Worm (Caenorhabditis elegans) whole organism, midembryonic: ENCODE results near the gene Y51H7C.1.
A peak's percentile ranks its signal among the peaks of the same experiment; 100 is the strongest.
"Not testable (repeated sequence)": the region's sequence is repeated elsewhere in the genome, so short reads cannot be mapped to it uniquely, and the experiment has no call there.

Experiments used
- T22C8.4 ChIP-seq: fragments of 200-800 bp; sonication (Bioruptor generic); IDR thresholded peaks from 2 replicates; pipeline ENCODE4 v1.3.6; 2022; ENCODE audit warnings: missing genetic modification characterization, missing compliant biosample characterization
- cog-1 ChIP-seq: sonication (generic microtip); optimal IDR thresholded peaks from 2 replicates; lab custom pipeline; 2016; ENCODE audit warnings: missing genetic modification characterization, missing compliant biosample characterization
- flt-1 ChIP-seq: fragments of 200-800 bp; sonication (Bioruptor generic); IDR thresholded peaks from 2 replicates; pipeline ENCODE4 v1.3.6; 2022; ENCODE audit warnings: missing genetic modification characterization, missing compliant biosample characterization
- klf-2 ChIP-seq: fragments of 200-800 bp; sonication (Bioruptor generic); conservative IDR thresholded peaks from 2 replicates; pipeline ENCODE4 v1.3.6; 2022; ENCODE audit warnings: missing genetic modification reagents, missing genetic modification characterization, missing compliant biosample characterization
- med-1 ChIP-seq: sonication (generic microtip); optimal IDR thresholded peaks from 2 replicates; lab custom pipeline; 2017; ENCODE audit warnings: missing genetic modification characterization, mild to moderate bottlenecking, missing compliant biosample characterization, antibody characterized with exemption, missing genetic modification reagents; ENCODE audit not compliant: insufficient read depth
- ref-1 ChIP-seq: fragments of 200-800 bp; sonication (Bioruptor generic); conservative IDR thresholded peaks from 2 replicates; pipeline ENCODE4 v1.3.6; 2022; ENCODE audit warnings: missing genetic modification reagents, missing genetic modification characterization, missing compliant biosample characterization
- tab-1 ChIP-seq: fragments of 200-800 bp; sonication (Bioruptor generic); IDR thresholded peaks from 2 replicates; pipeline ENCODE4 v1.3.6; 2022; ENCODE audit warnings: missing genetic modification characterization, missing compliant biosample characterization
- ztf-23 ChIP-seq: fragments of 200-800 bp; sonication (Bioruptor generic); IDR thresholded peaks from 2 replicates; pipeline ENCODE4 v1.3.6; 2022; ENCODE audit warnings: missing genetic modification reagents, missing genetic modification characterization, missing compliant biosample characterization
- ztf-29 ChIP-seq: fragments of 200-800 bp; sonication (Bioruptor generic); IDR thresholded peaks from 2 replicates; pipeline ENCODE4 v1.3.6; 2022; ENCODE audit warnings: missing genetic modification reagents, missing genetic modification characterization, missing compliant biosample characterization

Gene Y51H7C.1

ce11 chrII:1446696-1447293 lies 20.7 kb upstream of the Y51H7C.1 start, which contains the start of gene Y51H7C.12:
Gene Y51H7C.12 (minus strand): TSS chrII:1446746.
- TF ChIP-seq klf-2 (GFP tag; lab: Robert Waterston, UW); tab-1 (GFP tag; lab: Robert Waterston, UW); flt-1: not testable (repeated sequence)

- TF ChIP-seq tab-1 (GFP tag; lab: Robert Waterston, UW), result 0 out of 2 replicates have a peak, but pooled peaks have one; percentile 16
- TF ChIP-seq klf-2 (GFP tag; lab: Robert Waterston, UW), result peak; percentile 55; the same call in 1 of the 2 replicates
- peak; percentile 68 for TF ChIP-seq ref-1 (GFP tag; lab: Robert Waterston, UW)
- TF ChIP-seq ztf-29, result 0 out of 2 replicates have a peak, but pooled peaks have one; percentile 18
- 0 out of 2 replicates have a peak, but pooled peaks have one; percentile 52 for TF ChIP-seq flt-1
- peak; percentile 75; the same call in 1 of the 2 replicates for TF ChIP-seq ztf-23
These were observed 15.6 kb upstream of the Y51H7C.1 start for ce11 chrII:1451975-1452374.

ce11 chrII:1453209-1453608 lies 14.3 kb upstream of the Y51H7C.1 start:
- 0 out of 2 replicates have a peak, but pooled peaks have one; percentile 37 for TF ChIP-seq ztf-23

ce11 chrII:1453707-1454106 lies 13.8 kb upstream of the Y51H7C.1 start:
- peak; percentile 64; the same call in 1 of the 2 replicates for TF ChIP-seq klf-2 (GFP tag; lab: Robert Waterston, UW)

- TF ChIP-seq tab-1 (GFP tag; lab: Robert Waterston, UW), result 0 out of 2 replicates have a peak, but pooled peaks have one; percentile 44
These were observed 13.1 kb upstream of the Y51H7C.1 start for ce11 chrII:1454379-1454778.

- TF ChIP-seq tab-1 (GFP tag; lab: Robert Waterston, UW) (peak; percentile 79; the same call in 1 of the 2 replicates), klf-2 (GFP tag; lab: Robert Waterston, UW) (peak; percentile 62), ztf-23 (peak; percentile 64; the same call in 1 of the 2 replicates), flt-1 (peak; percentile 70), ref-1 (GFP tag; lab: Robert Waterston, UW) (peak; percentile 63)
These were observed 9.7 kb upstream of the Y51H7C.1 start for ce11 chrII:1457784-1458183.

- no peak for TF ChIP-seq ztf-23
These were observed 1.1 kb upstream of the Y51H7C.1 start, which contains the start of gene Y51H7C.13 for ce11 chrII:1466448-1466847. Gene Y51H7C.13 (minus strand): TSS chrII:1466548.

- TF ChIP-seq cog-1 (no peak), ref-1 (GFP tag; lab: Robert Waterston, UW) (no peak), ztf-29 (no peak), flt-1 (no peak), T22C8.4 (GFP tag; lab: Robert Waterston, UW) (no peak), med-1 (no peak), klf-2 (GFP tag; lab: Robert Waterston, UW) (no peak), ztf-23 (no peak), tab-1 (GFP tag; lab: Robert Waterston, UW) (no peak)
These were observed 3.0 kb downstream of the Y51H7C.1 start, which contains the start of gene H17B01.2 for ce11 chrII:1470515-1470966. Gene H17B01.2 (plus strand): TSS chrII:1470565.

- TF ChIP-seq ztf-29, result no peak
These were observed 6.0 kb downstream of the Y51H7C.1 start, which contains the start of gene H17B01.5 for ce11 chrII:1473481-1473880. Gene H17B01.5 (minus strand): TSS chrII:1473581.

- no peak for TF ChIP-seq cog-1
- no peak for TF ChIP-seq ref-1 (GFP tag; lab: Robert Waterston, UW)
- TF ChIP-seq klf-2 (GFP tag; lab: Robert Waterston, UW), result no peak
- TF ChIP-seq tab-1 (GFP tag; lab: Robert Waterston, UW), result no peak
These were observed 7.3 kb downstream of the Y51H7C.1 start for ce11 chrII:1474807-1475206.

- TF ChIP-seq klf-2 (GFP tag; lab: Robert Waterston, UW) (no peak), ztf-23 (no peak), med-1 (no peak), tab-1 (GFP tag; lab: Robert Waterston, UW) (no peak), ztf-29 (no peak), T22C8.4 (GFP tag; lab: Robert Waterston, UW) (no peak), ref-1 (GFP tag; lab: Robert Waterston, UW) (no peak), flt-1 (no peak)
These were observed 7.8 kb downstream of the Y51H7C.1 start for ce11 chrII:1475328-1475727.

- TF ChIP-seq tab-1 (GFP tag; lab: Robert Waterston, UW) (no peak), cog-1 (no peak), ztf-23 (no peak), T22C8.4 (GFP tag; lab: Robert Waterston, UW) (no peak), klf-2 (GFP tag; lab: Robert Waterston, UW) (no peak), ref-1 (GFP tag; lab: Robert Waterston, UW) (no peak), flt-1 (no peak), ztf-29 (no peak), med-1 (no peak)
These were observed 8.5 kb downstream of the Y51H7C.1 start for ce11 chrII:1476016-1476415.
